Worm (Caenorhabditis elegans) whole organism, late embryonic: Measurements from ENCODE around the gene F21A3.3.

Experiments used
- F13H6.1 ChIP-seq: sonication (generic microtip); optimal IDR thresholded peaks from 2 replicates; lab custom pipeline; 2016; ENCODE audit warnings: missing genetic modification characterization, missing compliant biosample characterization
- K02D7.2 ChIP-seq: sonication (generic microtip); optimal IDR thresholded peaks from 2 replicates; lab custom pipeline; 2017; ENCODE audit warnings: mild to moderate bottlenecking, missing genetic modification characterization, missing compliant biosample characterization
- K09A11.1 ChIP-seq: sonication (generic microtip); optimal IDR thresholded peaks from 2 replicates; lab custom pipeline; 2017; ENCODE audit warnings: antibody characterized with exemption, mild to moderate bottlenecking, missing genetic modification characterization, missing compliant biosample characterization; ENCODE audit not compliant: insufficient read depth
- Y22D7AL.16 ChIP-seq: sonication (generic microtip); optimal IDR thresholded peaks from 2 replicates; lab custom pipeline; 2016; ENCODE audit warnings: missing genetic modification characterization, missing compliant biosample characterization
- ahr-1 ChIP-seq: sonication (generic microtip); optimal IDR thresholded peaks from 2 replicates; lab custom pipeline; 2016; ENCODE audit warnings: missing genetic modification characterization, missing compliant biosample characterization
- ama-1 ChIP-seq: fragments of 150-350 bp; optimal IDR thresholded peaks from 2 replicates; lab custom pipeline; 2014
- ceh-18 ChIP-seq: sonication (generic microtip); optimal IDR thresholded peaks from 2 replicates; lab custom pipeline; 2016; ENCODE audit warnings: missing genetic modification characterization, missing compliant biosample characterization
- ceh-2 ChIP-seq: sonication (generic microtip); optimal IDR thresholded peaks from 2 replicates; lab custom pipeline; 2016; ENCODE audit warnings: missing genotype, missing genetic modification characterization, missing compliant biosample characterization
- ceh-22 ChIP-seq: sonication (generic microtip); optimal IDR thresholded peaks from 2 replicates; lab custom pipeline; 2017; ENCODE audit warnings: missing biosample characterization, missing genetic modification characterization
- ceh-24 ChIP-seq: sonication (generic microtip); optimal IDR thresholded peaks from 2 replicates; lab custom pipeline; 2016; ENCODE audit warnings: mild to moderate bottlenecking, missing genetic modification characterization, missing compliant biosample characterization
- ceh-30 ChIP-seq: fragments of 150-350 bp; optimal IDR thresholded peaks from 2 replicates; lab custom pipeline; 2014; ENCODE audit warnings: missing biosample characterization, missing genetic modification characterization
- ceh-31 ChIP-seq: sonication (generic microtip); optimal IDR thresholded peaks from 2 replicates; lab custom pipeline; 2016; ENCODE audit warnings: missing genetic modification characterization, missing compliant biosample characterization
- ceh-9 ChIP-seq: sonication (generic microtip); optimal IDR thresholded peaks from 2 replicates; lab custom pipeline; 2016; ENCODE audit warnings: mild to moderate bottlenecking, missing genetic modification characterization, inconsistent platforms, missing compliant biosample characterization
- che-1 ChIP-seq: sonication (generic microtip); optimal IDR thresholded peaks from 2 replicates; lab custom pipeline; 2016; ENCODE audit warnings: mild to moderate bottlenecking, missing genetic modification characterization, missing compliant biosample characterization
- dmd-4 ChIP-seq: sonication (generic microtip); optimal IDR thresholded peaks from 2 replicates; lab custom pipeline; 2016; ENCODE audit warnings: borderline replicate concordance, missing genetic modification characterization, missing compliant biosample characterization
- dve-1 ChIP-seq: sonication (generic microtip); optimal IDR thresholded peaks from 2 replicates; lab custom pipeline; 2017; ENCODE audit warnings: antibody characterized with exemption, mild to moderate bottlenecking, missing genetic modification characterization, missing compliant biosample characterization
- elt-2 ChIP-seq: sonication (generic microtip); optimal IDR thresholded peaks from 2 replicates; lab custom pipeline; 2016; ENCODE audit warnings: missing genetic modification reagents, missing genetic modification characterization, missing compliant biosample characterization
- elt-4 ChIP-seq: sonication (generic microtip); optimal IDR thresholded peaks from 2 replicates; lab custom pipeline; 2016; ENCODE audit warnings: missing genetic modification characterization, missing compliant biosample characterization
- ets-4 ChIP-seq: sonication (generic microtip); optimal IDR thresholded peaks from 2 replicates; lab custom pipeline; 2016; ENCODE audit warnings: missing genetic modification characterization, missing compliant biosample characterization
- eyg-1 ChIP-seq: sonication (generic microtip); optimal IDR thresholded peaks from 2 replicates; lab custom pipeline; 2016; ENCODE audit warnings: missing genotype, missing genetic modification characterization, missing compliant biosample characterization
- fax-1 ChIP-seq: sonication (generic microtip); optimal IDR thresholded peaks from 2 replicates; lab custom pipeline; 2016; ENCODE audit warnings: missing genotype, missing genetic modification characterization, missing compliant biosample characterization
- fkh-10 ChIP-seq: fragments of 150-350 bp; optimal IDR thresholded peaks from 2 replicates; lab custom pipeline; 2014; ENCODE audit warnings: missing biosample characterization, missing genetic modification reagents, missing genetic modification characterization
- fkh-6 ChIP-seq: sonication (generic microtip); optimal IDR thresholded peaks from 2 replicates; lab custom pipeline; 2016; ENCODE audit warnings: missing genetic modification characterization, missing compliant biosample characterization
- hlh-13 ChIP-seq: fragments of 200-800 bp; sonication (Bioruptor generic); optimal IDR thresholded peaks from 2 replicates; lab custom pipeline; 2018; ENCODE audit warnings: mild to moderate bottlenecking, missing genetic modification characterization, missing compliant biosample characterization
- hlh-30 ChIP-seq: sonication (generic microtip); optimal IDR thresholded peaks from 2 replicates; lab custom pipeline; 2017; ENCODE audit warnings: antibody characterized with exemption, missing genetic modification characterization, missing compliant biosample characterization; ENCODE audit not compliant: insufficient read depth
- hlh-8 ChIP-seq: sonication (generic microtip); optimal IDR thresholded peaks from 2 replicates; lab custom pipeline; 2016; ENCODE audit warnings: missing genotype, missing genetic modification characterization, missing compliant biosample characterization
- lim-6 ChIP-seq: sonication (generic microtip); optimal IDR thresholded peaks from 2 replicates; lab custom pipeline; 2016; ENCODE audit warnings: missing genetic modification characterization, missing compliant biosample characterization
- madf-2 ChIP-seq: sonication (generic microtip); optimal IDR thresholded peaks from 2 replicates; lab custom pipeline; 2017; ENCODE audit warnings: missing genetic modification characterization, missing compliant biosample characterization
- nfya-1 ChIP-seq: sonication (generic microtip); optimal IDR thresholded peaks from 2 replicates; lab custom pipeline; 2017; ENCODE audit warnings: missing genetic modification characterization, mild to moderate bottlenecking, missing compliant biosample characterization, antibody characterized with exemption, moderate library complexity
- nhr-11 ChIP-seq: fragments of 150-350 bp; optimal IDR thresholded peaks from 2 replicates; lab custom pipeline; 2014; ENCODE audit warnings: missing biosample characterization, missing genetic modification characterization
- nhr-232 ChIP-seq: sonication (generic microtip); optimal IDR thresholded peaks from 2 replicates; lab custom pipeline; 2016; ENCODE audit warnings: missing genetic modification characterization, missing compliant biosample characterization
- odd-2 ChIP-seq: sonication (generic microtip); optimal IDR thresholded peaks from 2 replicates; lab custom pipeline; 2017; ENCODE audit warnings: antibody characterized with exemption, mild to moderate bottlenecking, missing genetic modification characterization, missing compliant biosample characterization
- pax-1 ChIP-seq: fragments of 150-350 bp; optimal IDR thresholded peaks from 2 replicates; lab custom pipeline; 2014; ENCODE audit warnings: missing biosample characterization, missing genetic modification characterization
- pha-2 ChIP-seq: sonication (generic microtip); optimal IDR thresholded peaks from 2 replicates; lab custom pipeline; 2017; ENCODE audit warnings: mild to moderate bottlenecking, missing genetic modification characterization, missing compliant biosample characterization
- pros-1 ChIP-seq: fragments of 150-350 bp; optimal IDR thresholded peaks from 2 replicates; lab custom pipeline; 2014; ENCODE audit warnings: missing biosample characterization, missing genetic modification reagents, missing genetic modification characterization
- ref-2 ChIP-seq: sonication (generic microtip); optimal IDR thresholded peaks from 2 replicates; lab custom pipeline; 2016; ENCODE audit warnings: missing genetic modification characterization, missing compliant biosample characterization
- rnt-1 ChIP-seq: sonication (generic microtip); optimal IDR thresholded peaks from 2 replicates; lab custom pipeline; 2016; ENCODE audit warnings: missing genetic modification characterization, missing compliant biosample characterization
- sdc-2 ChIP-seq: sonication (generic microtip); optimal IDR thresholded peaks from 2 replicates; lab custom pipeline; 2016; ENCODE audit warnings: missing genotype, missing genetic modification characterization, missing compliant biosample characterization
- sox-2 ChIP-seq: fragments of 200-800 bp; sonication (Bioruptor generic); IDR thresholded peaks from 2 replicates; pipeline ENCODE4 v1.3.6; 2022; ENCODE audit warnings: missing genetic modification reagents, missing genetic modification characterization, missing compliant biosample characterization
- sox-4 ChIP-seq: sonication (generic microtip); optimal IDR thresholded peaks from 2 replicates; lab custom pipeline; 2017; ENCODE audit warnings: mild to moderate bottlenecking, missing genetic modification characterization, inconsistent platforms, missing compliant biosample characterization
- syd-9 ChIP-seq: sonication (generic microtip); optimal IDR thresholded peaks from 2 replicates; lab custom pipeline; 2016; ENCODE audit warnings: mild to moderate bottlenecking, missing genetic modification characterization, moderate library complexity, missing compliant biosample characterization
- tbx-2 ChIP-seq: sonication (generic microtip); optimal IDR thresholded peaks from 2 replicates; lab custom pipeline; 2016; ENCODE audit warnings: missing genetic modification characterization, missing compliant biosample characterization
- tbx-7 ChIP-seq: sonication (generic microtip); optimal IDR thresholded peaks from 2 replicates; lab custom pipeline; 2016; ENCODE audit warnings: missing genotype, missing genetic modification characterization, missing compliant biosample characterization
- ttx-3 ChIP-seq: sonication (generic microtip); optimal IDR thresholded peaks from 2 replicates; lab custom pipeline; 2016; ENCODE audit warnings: missing genetic modification reagents, missing genetic modification characterization, missing compliant biosample characterization
- unc-42 ChIP-seq: sonication (generic microtip); optimal IDR thresholded peaks from 2 replicates; lab custom pipeline; 2016; ENCODE audit warnings: missing genotype, missing genetic modification characterization, missing compliant biosample characterization
- unc-55 ChIP-seq: sonication (generic microtip); optimal IDR thresholded peaks from 2 replicates; lab custom pipeline; 2017; ENCODE audit warnings: missing biosample characterization, missing genetic modification reagents, missing genetic modification characterization
- zip-5 ChIP-seq: sonication (generic microtip); optimal IDR thresholded peaks from 2 replicates; lab custom pipeline; 2016; ENCODE audit warnings: missing genetic modification characterization, missing compliant biosample characterization
- ztf-16 ChIP-seq: sonication (generic microtip); optimal IDR thresholded peaks from 2 replicates; lab custom pipeline; 2017; ENCODE audit warnings: missing genetic modification characterization, missing compliant biosample characterization

F21A3.3 gene

ce11 chrV:15499099-15499498 lies 18.4 kb upstream of the F21A3.3 start:
- TF ChIP-seq elt-2 (tag; lab: Kevin White, UChicago), result no peak
- no peak for TF ChIP-seq K09A11.1
- no peak for TF ChIP-seq elt-4
- no peak for TF ChIP-seq dve-1 (tag; lab: Kevin White, UChicago)
- TF ChIP-seq pros-1 (tag; lab: Kevin White, UChicago), result no peak
- TF ChIP-seq ets-4 (tag; lab: Kevin White, UChicago), result no peak
- no peak for TF ChIP-seq ztf-16 (tag; lab: Kevin White, UChicago)
- no peak for TF ChIP-seq nhr-11 (tag; lab: Kevin White, UChicago)
- no peak for TF ChIP-seq ceh-24
- TF ChIP-seq ceh-22 (tag; lab: Kevin White, UChicago), result no peak
- TF ChIP-seq, all 69 proteins: peak for 0

ce11 chrV:15503603-15504002 lies 13.9 kb upstream of the F21A3.3 start:
- no peak for TF ChIP-seq odd-2 (tag; lab: Kevin White, UChicago)
- TF ChIP-seq eyg-1 (tag; lab: Kevin White, UChicago), result no peak
- no peak for TF ChIP-seq fkh-6
- TF ChIP-seq ceh-18, result no peak
- no peak for TF ChIP-seq madf-2 (tag; lab: Kevin White, UChicago)
- TF ChIP-seq ceh-2 (tag; lab: Kevin White, UChicago), result no peak
- TF ChIP-seq sox-4 (tag; lab: Kevin White, UChicago), result no peak
- no peak for TF ChIP-seq ets-4 (tag; lab: Kevin White, UChicago)
- TF ChIP-seq fax-1 (tag; lab: Kevin White, UChicago), result no peak
- TF ChIP-seq ceh-31 (tag; lab: Kevin White, UChicago), result no peak
- TF ChIP-seq ceh-9 (tag; lab: Kevin White, UChicago), result no peak
- TF ChIP-seq fkh-10 (GFP tag; lab: Kevin White, UChicago), result no peak
- TF ChIP-seq ceh-30 (tag; lab: Kevin White, UChicago), result no peak
- TF ChIP-seq hlh-13 (GFP tag; lab: Kevin White, UChicago), result no peak
- TF ChIP-seq, all 69 proteins: peak for 0

- TF ChIP-seq dmd-4 (tag; lab: Kevin White, UChicago) (no peak), unc-42 (no peak), lim-6 (tag; lab: Kevin White, UChicago) (no peak), ttx-3 (tag; lab: Kevin White, UChicago) (no peak), ceh-31 (tag; lab: Kevin White, UChicago) (peak; percentile 2), eyg-1 (tag; lab: Kevin White, UChicago) (no peak), ceh-24 (no peak), sox-4 (tag; lab: Kevin White, UChicago) (peak; percentile 65), ceh-9 (tag; lab: Kevin White, UChicago) (no peak), elt-2 (tag; lab: Kevin White, UChicago) (no peak), tbx-2 (tag; lab: Kevin White, UChicago) (peak; percentile 38), nfya-1 (peak; percentile 38), ama-1 (lab: Kevin White, UChicago) (no peak), Y22D7AL.16 (no peak), nhr-232 (tag; lab: Kevin White, UChicago) (peak; percentile 42), che-1 (peak; percentile 51), pax-1 (tag; lab: Kevin White, UChicago) (no peak), sox-2 (no peak), hlh-30 (tag; lab: Kevin White, UChicago) (no peak), fkh-10 (GFP tag; lab: Kevin White, UChicago) (no peak), hlh-8 (tag; lab: Kevin White, UChicago) (no peak), ref-2 (no peak), sdc-2 (tag; lab: Kevin White, UChicago) (no peak), ceh-2 (tag; lab: Kevin White, UChicago) (peak; percentile 39), K02D7.2 (tag; lab: Kevin White, UChicago) (no peak), unc-55 (no peak), ets-4 (tag; lab: Kevin White, UChicago) (no peak), elt-4 (no peak), nhr-11 (tag; lab: Kevin White, UChicago) (no peak), pha-2 (tag; lab: Kevin White, UChicago) (no peak), ceh-18 (no peak), K09A11.1 (no peak), ceh-22 (tag; lab: Kevin White, UChicago) (no peak), ahr-1 (tag; lab: Kevin White, UChicago) (no peak), rnt-1 (tag; lab: Kevin White, UChicago) (no peak), tbx-7 (tag; lab: Kevin White, UChicago) (no peak), syd-9 (tag; lab: Kevin White, UChicago) (no peak), odd-2 (tag; lab: Kevin White, UChicago) (no peak), zip-5 (tag; lab: Kevin White, UChicago) (no peak), F13H6.1 (tag; lab: Kevin White, UChicago) (no peak)
Observed at ce11 chrV:15505068-15505467, 12.4 kb upstream of the F21A3.3 start.
